Worm (Caenorhabditis elegans): Measurements from ENCODE around the gene bath-23.

- TF ChIP-seq ceh-48 (tag; optimal IDR thresholded peaks at IDR 0.05) (no peak), ceh-24 (tag; optimal IDR thresholded peaks at IDR 0.05) (no peak), sox-4 (tag; optimal IDR thresholded peaks at IDR 0.05) (no peak), F13H6.1 (tag; optimal IDR thresholded peaks at IDR 0.05) (no peak), pha-4 (tag; optimal IDR thresholded peaks at IDR 0.05) (no peak), ceh-9 (tag; optimal IDR thresholded peaks at IDR 0.05) (no peak), ama-1 (optimal IDR thresholded peaks at IDR 0.05) (no peak), elt-2 (tag; optimal IDR thresholded peaks at IDR 0.05) (no peak), hlh-30 (tag; optimal IDR thresholded peaks at IDR 0.05; ENCODE audit: insufficient read depth) (no peak), ets-4 (tag; optimal IDR thresholded peaks at IDR 0.05) (no peak)
Measured at ce11 chrII:3395484-3395883, 24.4 kb downstream of the bath-23 start, which contains the start of gene nep-20.
